Fruit fly (Drosophila melanogaster): ENCODE measurements around the gene CG18294.

Gene CG18294

DNA sequence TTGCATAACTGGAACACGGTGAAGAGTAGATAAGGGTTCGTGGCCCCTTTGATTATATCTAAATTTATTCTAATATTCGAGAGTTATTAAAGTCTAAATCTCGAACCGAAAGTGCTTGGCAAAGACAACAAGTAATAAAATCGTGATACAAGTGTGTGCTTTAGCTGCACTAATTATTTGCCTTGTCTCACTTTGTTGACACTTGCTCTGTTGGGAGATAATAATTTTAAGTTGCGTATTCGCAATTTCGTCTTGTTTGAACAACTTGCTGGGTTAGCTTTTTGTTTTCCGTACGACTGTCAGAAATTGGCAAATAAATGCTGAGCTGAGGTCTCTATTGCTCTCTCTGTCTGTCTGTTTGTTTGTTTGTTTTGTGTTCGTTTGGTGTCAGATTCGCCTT is 29.3 kb upstream of the CG18294 start (continued):
- TF ChIP-seq CG1529 (GFP tag; optimal IDR thresholded peaks at IDR 0.05) (no peak), CG12769 (tag; optimal IDR thresholded peaks at IDR 0.05) (peak; percentile 0), CG11398 (GFP tag; optimal IDR thresholded peaks at IDR 0.05) (no peak), Asciz (GFP tag; optimal IDR thresholded peaks at IDR 0.05) (peak; percentile 14), NC2β (GFP tag; optimal IDR thresholded peaks at IDR 0.05) (no peak), Kr (GFP tag; optimal IDR thresholded peaks at IDR 0.05) (no peak), CG15514 (GFP tag; optimal IDR thresholded peaks at IDR 0.05) (peak; percentile 22), CG8290 (GFP tag; optimal IDR thresholded peaks at IDR 0.05) (no peak), CG8290 (tag; optimal IDR thresholded peaks at IDR 0.05) (peak in 1 of 2 experiments; percentile 29), Xbp1 (GFP tag; optimal IDR thresholded peaks at IDR 0.05) (no peak), Meics (GFP tag; optimal IDR thresholded peaks at IDR 0.05) (peak; percentile 2), CG6683 (GFP tag; optimal IDR thresholded peaks at IDR 0.05) (no peak), lab (GFP tag; optimal IDR thresholded peaks at IDR 0.05) (peak; percentile 70), Hey (tag; optimal IDR thresholded peaks at IDR 0.05) (no peak), CG2120 (GFP tag; optimal IDR thresholded peaks at IDR 0.05) (peak; percentile 6), amos (GFP tag; IDR thresholded peaks at IDR 0.05; ENCODE audit: partially characterized antibody) (no peak)

DNA sequence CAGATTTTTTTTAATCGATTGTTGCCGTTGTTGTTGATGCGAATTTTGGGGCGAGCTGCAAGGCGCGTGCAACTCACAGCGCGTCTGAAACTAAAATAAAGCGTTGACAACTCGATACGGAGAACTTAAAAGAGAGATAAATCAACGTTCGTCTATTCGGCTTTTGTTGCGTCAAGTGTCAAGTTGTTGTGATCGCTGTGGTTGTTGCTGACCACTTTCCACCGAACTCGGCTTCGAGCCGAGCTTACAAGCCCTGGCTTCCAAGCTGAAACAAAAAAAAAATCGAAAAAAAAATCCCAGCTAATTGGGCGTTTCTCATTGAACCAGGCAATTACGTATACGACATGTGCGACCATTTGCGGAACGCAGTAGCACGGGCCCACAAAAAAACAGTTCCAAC is 28.4 kb upstream of the CG18294 start, which contains the start of gene CG9452:
Gene CG9452, minus strand, starts transcription at position 101 of the 400 bp plus-strand sequence.
- TF ChIP-seq Lim3 (GFP tag; IDR thresholded peaks at IDR 0.05) = no peak
- TF ChIP-seq dan (GFP tag; IDR thresholded peaks at IDR 0.05) = no peak
- no peak for TF ChIP-seq CG7928 (GFP tag; optimal IDR thresholded peaks at IDR 0.05)
- no peak for TF ChIP-seq CG9876 (GFP tag; optimal IDR thresholded peaks at IDR 0.05)
- TF ChIP-seq Sin3A (optimal IDR thresholded peaks at IDR 0.05) = no peak
- TF ChIP-seq H15 (GFP tag; IDR thresholded peaks at IDR 0.05) = no peak
- no peak for TF ChIP-seq CG9817 (tag; optimal IDR thresholded peaks at IDR 0.05)
- no peak for TF ChIP-seq CoRest (tag; optimal IDR thresholded peaks at IDR 0.05)
- no peak for TF ChIP-seq Adf1 (GFP tag; IDR thresholded peaks at IDR 0.05)
- TF ChIP-seq CG17328 (GFP tag; IDR thresholded peaks at IDR 0.05) = no peak
- no peak for TF ChIP-seq crp (GFP tag; optimal IDR thresholded peaks at IDR 0.05)
- no peak for TF ChIP-seq CG30403 (GFP tag; optimal IDR thresholded peaks at IDR 0.05)
- no peak for TF ChIP-seq gsb-n (tag; optimal IDR thresholded peaks at IDR 0.05)

DNA sequence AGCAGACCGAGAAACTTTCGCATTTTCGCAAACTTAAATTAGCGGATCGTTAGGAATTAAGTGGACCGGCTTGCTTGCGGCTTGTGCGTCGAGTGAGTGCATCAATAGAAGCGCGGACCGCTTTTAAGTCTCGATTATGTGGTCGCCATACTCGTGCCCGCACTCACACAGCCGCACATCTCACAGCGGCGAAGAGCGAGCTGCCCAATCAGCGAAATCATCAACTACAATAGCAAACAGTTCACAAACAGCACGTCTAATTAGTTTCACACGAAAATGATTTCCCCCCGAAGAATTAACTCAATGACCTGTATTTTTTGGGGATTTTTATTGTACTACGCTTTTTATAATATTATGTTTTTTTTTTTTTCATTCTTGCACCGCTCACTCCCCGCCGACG is 25.3 kb upstream of the CG18294 start, which contains the start of gene CG9451:
Gene CG9451, minus strand, starts transcription at position 101 of the 400 bp plus-strand sequence.
- TF ChIP-seq HLH3B (GFP tag; IDR thresholded peaks at IDR 0.05) (no peak), CG12659 (GFP tag; optimal IDR thresholded peaks at IDR 0.05) (no peak), lilli (GFP tag; optimal IDR thresholded peaks at IDR 0.05) (no peak), CG31388 (GFP tag; optimal IDR thresholded peaks at IDR 0.05) (no peak), phol (tag; optimal IDR thresholded peaks at IDR 0.05) (no peak), ATbp (GFP tag; optimal IDR thresholded peaks at IDR 0.05) (no peak), CG2202 (tag; optimal IDR thresholded peaks at IDR 0.05) (no peak), CG10959 (GFP tag; IDR thresholded peaks at IDR 0.05) (no peak)

DNA sequence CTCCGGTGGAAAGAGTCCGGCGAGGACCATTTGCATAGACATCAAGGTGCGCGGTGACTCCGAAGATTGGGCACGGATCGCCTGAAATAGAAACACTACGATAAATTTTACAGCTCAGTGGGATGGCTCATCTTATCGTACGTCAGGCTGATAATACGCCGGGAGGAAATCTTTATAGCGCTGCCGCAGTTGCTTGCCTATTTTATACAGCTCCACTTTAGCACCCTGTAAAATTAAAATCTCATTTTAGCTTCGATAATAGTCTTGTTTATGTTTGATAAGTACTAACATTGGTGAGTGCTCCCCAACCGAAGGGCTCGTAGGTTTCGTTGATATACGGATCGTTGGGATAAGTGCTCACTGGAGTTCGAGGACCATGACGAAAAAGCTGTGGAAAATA is 24.0 kb upstream of the CG18294 start:
- TF ChIP-seq CG3281 (GFP tag; optimal IDR thresholded peaks at IDR 0.05) (peak; percentile 22), gsb-n (tag; optimal IDR thresholded peaks at IDR 0.05) (no peak), Nf-YC (tag; optimal IDR thresholded peaks at IDR 0.05) (no peak), mirr (GFP tag; optimal IDR thresholded peaks at IDR 0.05) (no peak), CG13894 (tag; optimal IDR thresholded peaks at IDR 0.05) (peak; percentile 11), CG15269 (tag; optimal IDR thresholded peaks at IDR 0.05) (peak; percentile 26), Fer1 (GFP tag; optimal IDR thresholded peaks at IDR 0.05) (peak; percentile 2), Med (GFP tag) (peak; percentile 62), gsb (GFP tag; IDR thresholded peaks at IDR 0.05) (0 out of 2 replicates have a peak, but pooled peaks have one; percentile 21), CG8290 (GFP tag; optimal IDR thresholded peaks at IDR 0.05) (no peak), CG8290 (tag; optimal IDR thresholded peaks at IDR 0.05) (peak in 1 of 2 experiments; percentile 27), Ada2b (GFP tag; IDR thresholded peaks at IDR 0.05) (no peak), CG13296 (GFP tag; optimal IDR thresholded peaks at IDR 0.05) (peak; percentile 7), CG12769 (tag; optimal IDR thresholded peaks at IDR 0.05) (peak; percentile 21), zen2 (GFP tag; IDR thresholded peaks at IDR 0.05; ENCODE audit: partially characterized antibody) (no peak)

Data from whole organism, embryonic.